Worm (Caenorhabditis elegans): Measurements from ENCODE around the gene elks-1.

elks-1 gene

ce11 chrIV:3294553-3295185 lies 55.2 kb downstream of the elks-1 start, which contains the start of gene W08E12.7:
W08E12.7 (plus strand) TSS chrIV:3295135.
- TF ChIP-seq eor-1 (tag; optimal IDR thresholded peaks at IDR 0.05): no peak
- TF ChIP-seq nhr-76 (tag; optimal IDR thresholded peaks at IDR 0.05): peak; percentile 51
- peak; percentile 63 for TF ChIP-seq nhr-77 (tag; optimal IDR thresholded peaks at IDR 0.05)
- peak; percentile 83 for TF ChIP-seq ceh-28 (tag; optimal IDR thresholded peaks at IDR 0.05)
- TF ChIP-seq ztf-4 (tag; optimal IDR thresholded peaks at IDR 0.05): peak; percentile 51
- peak; percentile 26 for TF ChIP-seq ZK546.5 (tag; optimal IDR thresholded peaks at IDR 0.05)
- TF ChIP-seq fkh-10 (GFP tag; optimal IDR thresholded peaks at IDR 0.05): peak; percentile 87
- peak; percentile 71 for TF ChIP-seq elt-2 (tag; optimal IDR thresholded peaks at IDR 0.05)
- TF ChIP-seq nhr-23 (tag; optimal IDR thresholded peaks at IDR 0.05): peak; percentile 97
- TF ChIP-seq pha-4 (tag; optimal IDR thresholded peaks at IDR 0.05): peak; percentile 100
- TF ChIP-seq egl-27 (tag; optimal IDR thresholded peaks at IDR 0.05): peak; percentile 5
- TF ChIP-seq nhr-28 (tag; optimal IDR thresholded peaks at IDR 0.05): peak; percentile 27
- no peak for TF ChIP-seq sea-2 (GFP tag; optimal IDR thresholded peaks at IDR 0.05)
- no peak for TF ChIP-seq elt-1 (tag; optimal IDR thresholded peaks at IDR 0.05)
- TF ChIP-seq ztf-11 (tag; optimal IDR thresholded peaks at IDR 0.05): no peak
- TF ChIP-seq zag-1 (tag; optimal IDR thresholded peaks at IDR 0.05): no peak
- no peak for TF ChIP-seq fkh-2 (tag; optimal IDR thresholded peaks at IDR 0.05)
- peak; percentile 80 for TF ChIP-seq lin-39 (tag; optimal IDR thresholded peaks at IDR 0.05)
- TF ChIP-seq nhr-11 (tag; optimal IDR thresholded peaks at IDR 0.05): peak; percentile 82
- TF ChIP-seq lin-15B (tag; optimal IDR thresholded peaks at IDR 0.05): peak; percentile 99
- TF ChIP-seq ama-1 (optimal IDR thresholded peaks at IDR 0.05): peak; percentile 88
- TF ChIP-seq pqm-1 (tag; optimal IDR thresholded peaks at IDR 0.05): peak; percentile 80
- TF ChIP-seq nhr-67 (tag; optimal IDR thresholded peaks at IDR 0.05): peak; percentile 31
- no peak for TF ChIP-seq aly-2 (tag; optimal IDR thresholded peaks at IDR 0.05)
- peak; percentile 81 for TF ChIP-seq R02D3.7 (tag; optimal IDR thresholded peaks at IDR 0.05)
- TF ChIP-seq nhr-12 (tag; optimal IDR thresholded peaks at IDR 0.05): no peak
- TF ChIP-seq ceh-82 (tag; optimal IDR thresholded peaks at IDR 0.05): peak; percentile 66
- peak; percentile 52 for TF ChIP-seq unc-62 (GFP tag; optimal IDR thresholded peaks at IDR 0.05)
- no peak for TF ChIP-seq nhr-237 (tag; optimal IDR thresholded peaks at IDR 0.05)
- TF ChIP-seq tbx-2 (tag; optimal IDR thresholded peaks at IDR 0.05): peak; percentile 38
- peak; percentile 81 for TF ChIP-seq skn-1 (tag; optimal IDR thresholded peaks at IDR 0.05)
- peak; percentile 76 for TF ChIP-seq lsy-12 (tag; optimal IDR thresholded peaks at IDR 0.05)
- TF ChIP-seq daf-12 (tag; optimal IDR thresholded peaks at IDR 0.05): no peak
- peak; percentile 24 for TF ChIP-seq mdl-1 (tag; optimal IDR thresholded peaks at IDR 0.05)
- peak; percentile 93 for TF ChIP-seq snpc-4 (tag; optimal IDR thresholded peaks at IDR 0.05)
- TF ChIP-seq elt-3 (tag; optimal IDR thresholded peaks at IDR 0.05): peak in 1 of 3 experiments; percentile 31
- TF ChIP-seq nhr-43 (tag; optimal IDR thresholded peaks at IDR 0.05; ENCODE audit: poor library complexity, severe bottlenecking): peak; percentile 83
- peak; percentile 50 for TF ChIP-seq hmg-11 (tag; optimal IDR thresholded peaks at IDR 0.05)
- no peak for TF ChIP-seq ceh-9 (tag; optimal IDR thresholded peaks at IDR 0.05)
- no peak for TF ChIP-seq unc-39 (tag; optimal IDR thresholded peaks at IDR 0.05)
- peak; percentile 89 for TF ChIP-seq jun-1 (tag; optimal IDR thresholded peaks at IDR 0.05)
- TF ChIP-seq egl-5 (tag; optimal IDR thresholded peaks at IDR 0.05): peak; percentile 74
- TF ChIP-seq mml-1 (tag; optimal IDR thresholded peaks at IDR 0.05): no peak
- TF ChIP-seq fos-1 (tag; optimal IDR thresholded peaks at IDR 0.05): peak; percentile 32
- peak; percentile 93 for TF ChIP-seq nfya-1 (tag; optimal IDR thresholded peaks at IDR 0.05; ENCODE audit: insufficient read depth)
- TF ChIP-seq ceh-16 (tag; optimal IDR thresholded peaks at IDR 0.05): no peak
- peak; percentile 95 for TF ChIP-seq nhr-25 (tag; optimal IDR thresholded peaks at IDR 0.05)

Data from whole organism, L3 larva.